Fruit fly (Drosophila melanogaster) whole organism, embryonic: ENCODE measurements around the gene CG12017.

Source experiments
- CG12769 ChIP-seq: fragments of 200-800 bp; sonication (Bioruptor generic); optimal IDR thresholded peaks from 2 replicates; lab custom pipeline; 2019; ENCODE audit warnings: missing biosample characterization, mild to moderate bottlenecking, missing genetic modification characterization, moderate library complexity
- CG12942 ChIP-seq: fragments of 200-800 bp; sonication (Bioruptor generic); optimal IDR thresholded peaks from 3 replicates; lab custom pipeline; 2016; ENCODE audit warnings: missing biosample characterization, missing genetic modification characterization
- CG16779 ChIP-seq: fragments of 200-800 bp; sonication (Bioruptor generic); IDR thresholded peaks from 2 replicates; pipeline ENCODE4 v1.3.6; 2022; ENCODE audit warnings: missing biosample characterization, missing genetic modification characterization
- CG16813 ChIP-seq: fragments of 200-800 bp; sonication (Bioruptor generic); IDR thresholded peaks from 3 replicates; pipeline ENCODE4 v1.3.6; 2022; ENCODE audit warnings: missing biosample characterization, missing genetic modification characterization; ENCODE audit not compliant: partially characterized antibody
- CG17612 ChIP-seq: fragments of 200-800 bp; sonication (Bioruptor generic); IDR thresholded peaks from 2 replicates; pipeline ENCODE4 v1.3.6; 2022; ENCODE audit warnings: missing biosample characterization, missing genetic modification characterization
- CG17912 ChIP-seq: fragments of 200-800 bp; sonication (Bioruptor generic); optimal IDR thresholded peaks from 2 replicates; lab custom pipeline; 2018; ENCODE audit warnings: missing biosample characterization, mild to moderate bottlenecking, missing genetic modification characterization
- CG4617 ChIP-seq: fragments of 200-800 bp; sonication (Bioruptor generic); optimal IDR thresholded peaks from 3 replicates; lab custom pipeline; 2016; ENCODE audit warnings: missing biosample characterization, missing genetic modification characterization, borderline replicate concordance
- CG7963 ChIP-seq: fragments of 200-800 bp; sonication (Bioruptor generic); IDR thresholded peaks from 3 replicates; pipeline ENCODE4 v1.3.6; 2022; ENCODE audit warnings: missing biosample characterization, missing genetic modification characterization; ENCODE audit not compliant: partially characterized antibody
- CG8478 ChIP-seq: fragments of >200 bp; optimal IDR thresholded peaks from 2 replicates; lab custom pipeline; 2018
- CG9727 ChIP-seq: fragments of 200-800 bp; sonication (Bioruptor generic); optimal IDR thresholded peaks from 3 replicates; lab custom pipeline; 2017; ENCODE audit warnings: missing biosample characterization, mild to moderate bottlenecking, missing genetic modification characterization
- CTCF ChIP-seq: fragments of 200-800 bp; sonication (Bioruptor generic); optimal IDR thresholded peaks from 2 replicates; lab custom pipeline; 2017; ENCODE audit warnings: missing biosample characterization, mild to moderate bottlenecking, missing genetic modification characterization, moderate library complexity
- D19A ChIP-seq: fragments of 200-800 bp; optimal IDR thresholded peaks from 3 replicates; lab custom pipeline; 2019; ENCODE audit warnings: missing biosample characterization, mild to moderate bottlenecking, missing genetic modification characterization, moderate library complexity
- Doc3 ChIP-seq: fragments of 200-800 bp; sonication (Bioruptor generic); IDR thresholded peaks from 3 replicates; pipeline ENCODE4 v1.3.6; 2022; ENCODE audit warnings: missing biosample characterization, missing genetic modification characterization; ENCODE audit not compliant: partially characterized antibody
- Dref ChIP-seq: fragments of 200-800 bp; sonication (Bioruptor generic); IDR thresholded peaks from 2 replicates; pipeline ENCODE4 v1.3.6; 2022; ENCODE audit warnings: missing biosample characterization, missing genetic modification characterization
- Eip74EF ChIP-seq, 2 experiments: fragments of 200-800 bp in 1 of 2; fragments of >200 bp in 1 of 2; sonication (Bioruptor generic) in 1 of 2; optimal IDR thresholded peaks; 2 replicates each; lab custom pipeline; 2017 to 2019; ENCODE audit warnings: missing biosample characterization in 2 of 2, missing genetic modification characterization in 2 of 2, mild to moderate bottlenecking in 1 of 2, moderate library complexity in 1 of 2
- Ets97D ChIP-seq: fragments of 200-800 bp; sonication (Bioruptor generic); optimal IDR thresholded peaks from 3 replicates; lab custom pipeline; 2016; ENCODE audit warnings: missing biosample characterization, missing genetic modification characterization
- MBD-R2 ChIP-seq: fragments of 200-800 bp; sonication (Bioruptor generic); IDR thresholded peaks from 2 replicates; pipeline ENCODE4 v1.3.6; 2022; ENCODE audit warnings: missing biosample characterization, missing genetic modification characterization
- Med ChIP-seq: fragments of 200-800 bp; sonication (Bioruptor generic); peaks from one replicate; lab custom pipeline; 2016; ENCODE audit warnings: missing biosample characterization, missing genetic modification characterization, mild to moderate bottlenecking, inconsistent platforms, moderate library complexity
- Myb ChIP-seq: fragments of 200-800 bp; sonication (Bioruptor generic); optimal IDR thresholded peaks from 2 replicates; lab custom pipeline; 2016; ENCODE audit warnings: missing biosample characterization, missing genetic modification characterization
- Opbp ChIP-seq: fragments of 200-800 bp; sonication (Bioruptor generic); IDR thresholded peaks from 3 replicates; pipeline ENCODE4 v1.3.6; 2022; ENCODE audit warnings: missing biosample characterization, missing genetic modification characterization; ENCODE audit not compliant: partially characterized antibody
- ara ChIP-seq: fragments of 200-800 bp; sonication (Bioruptor generic); IDR thresholded peaks from 2 replicates; pipeline ENCODE4 v1.3.6; 2022; ENCODE audit warnings: missing biosample characterization, missing genetic modification characterization
- ato ChIP-seq: fragments of 200-800 bp; sonication (Bioruptor generic); IDR thresholded peaks from 2 replicates; pipeline ENCODE4 v1.3.6; 2022; ENCODE audit warnings: missing biosample characterization, missing genetic modification characterization; ENCODE audit not compliant: partially characterized antibody
- bowl ChIP-seq: fragments of 200-800 bp; sonication (Bioruptor generic); IDR thresholded peaks from 2 replicates; pipeline ENCODE4 v1.3.6; 2022; ENCODE audit warnings: missing biosample characterization, missing genetic modification characterization
- chinmo ChIP-seq: fragments of 200-800 bp; sonication (Bioruptor generic); IDR thresholded peaks from 4 replicates; pipeline ENCODE4 v1.3.6; 2022; ENCODE audit warnings: missing biosample characterization, missing genetic modification characterization; ENCODE audit not compliant: partially characterized antibody
- chm ChIP-seq: fragments of 200-800 bp; sonication (Bioruptor generic); IDR thresholded peaks from 2 replicates; pipeline ENCODE4 v1.3.6; 2022; ENCODE audit warnings: missing biosample characterization, missing genetic modification characterization
- ci ChIP-seq: fragments of 200-800 bp; sonication (Bioruptor generic); IDR thresholded peaks from 3 replicates; pipeline ENCODE4 v1.3.6; 2022; ENCODE audit warnings: missing biosample characterization, missing genetic modification characterization
- disco-r ChIP-seq: fragments of 200-800 bp; sonication (Bioruptor generic); optimal IDR thresholded peaks from 2 replicates; lab custom pipeline; 2016; ENCODE audit warnings: missing biosample characterization, missing genetic modification characterization
- ems ChIP-seq: fragments of 200-800 bp; sonication (Bioruptor generic); optimal IDR thresholded peaks from 3 replicates; lab custom pipeline; 2016; ENCODE audit warnings: missing biosample characterization, missing genetic modification characterization
- eve ChIP-seq, 2 experiments: fragments of >200 bp; optimal IDR thresholded peaks; 2 replicates each; lab custom pipeline; 2017; ENCODE audit warnings: missing biosample characterization in 2 of 2, missing genetic modification characterization in 2 of 2
- gfzf ChIP-seq: fragments of 200-800 bp; sonication (Bioruptor generic); optimal IDR thresholded peaks from 2 replicates; lab custom pipeline; 2016; ENCODE audit warnings: missing biosample characterization, mild to moderate bottlenecking, missing genetic modification characterization, moderate library complexity
- grn ChIP-seq: fragments of 200-800 bp; sonication (Bioruptor generic); optimal IDR thresholded peaks from 3 replicates; lab custom pipeline; 2017; ENCODE audit warnings: missing biosample characterization, missing genetic modification characterization
- hb ChIP-seq: fragments of 200-800 bp; sonication (Bioruptor generic); IDR thresholded peaks from 3 replicates; pipeline ENCODE4 v1.3.6; 2022; ENCODE audit warnings: missing biosample characterization, missing genetic modification characterization; ENCODE audit not compliant: partially characterized antibody
- knrl ChIP-seq: fragments of 200-800 bp; sonication (Bioruptor generic); IDR thresholded peaks from 3 replicates; pipeline ENCODE4 v1.3.6; 2022; ENCODE audit warnings: missing biosample characterization, missing genetic modification characterization; ENCODE audit not compliant: partially characterized antibody
- mirr ChIP-seq: fragments of 200-800 bp; sonication (Bioruptor generic); optimal IDR thresholded peaks from 3 replicates; lab custom pipeline; 2018; ENCODE audit warnings: missing biosample characterization, mild to moderate bottlenecking, missing genetic modification characterization
- nerfin-1 ChIP-seq: fragments of 200-800 bp; sonication (Bioruptor generic); optimal IDR thresholded peaks from 3 replicates; lab custom pipeline; 2019; ENCODE audit warnings: missing biosample characterization, mild to moderate bottlenecking, missing genetic modification characterization, moderate library complexity
- pros ChIP-seq: fragments of 200-800 bp; sonication (Bioruptor generic); optimal IDR thresholded peaks from 3 replicates; lab custom pipeline; 2019; ENCODE audit warnings: missing biosample characterization, mild to moderate bottlenecking, missing genetic modification characterization, moderate library complexity
- pzg ChIP-seq: fragments of 200-800 bp; sonication (Bioruptor generic); optimal IDR thresholded peaks from 3 replicates; lab custom pipeline; 2018; ENCODE audit warnings: missing biosample characterization, mild to moderate bottlenecking, missing genetic modification characterization, moderate library complexity
- rib ChIP-seq: fragments of 200-800 bp; sonication (Bioruptor generic); IDR thresholded peaks from 2 replicates; pipeline ENCODE4 v1.3.6; 2022; ENCODE audit warnings: missing biosample characterization, missing genetic modification characterization
- run ChIP-seq: fragments of 200-800 bp; sonication (Bioruptor generic); optimal IDR thresholded peaks from 3 replicates; lab custom pipeline; 2018; ENCODE audit warnings: missing biosample characterization, mild to moderate bottlenecking, missing genetic modification characterization
- tin ChIP-seq: fragments of 200-800 bp; sonication (Bioruptor generic); optimal IDR thresholded peaks from 3 replicates; lab custom pipeline; 2016; ENCODE audit warnings: missing biosample characterization, missing genetic modification characterization
- tna ChIP-seq: fragments of 200-800 bp; sonication (Bioruptor generic); IDR thresholded peaks from 2 replicates; pipeline ENCODE4 v1.3.6; 2022; ENCODE audit warnings: missing biosample characterization, missing genetic modification characterization; ENCODE audit not compliant: partially characterized antibody
- ttk ChIP-seq: fragments of 200-800 bp; sonication (Bioruptor generic); IDR thresholded peaks from 2 replicates; pipeline ENCODE4 v2.1.2; 2022; ENCODE audit warnings: missing biosample characterization, missing genetic modification characterization
- wek ChIP-seq: fragments of 200-800 bp; sonication (Bioruptor generic); optimal IDR thresholded peaks from 3 replicates; lab custom pipeline; 2018; ENCODE audit warnings: missing biosample characterization, mild to moderate bottlenecking, missing genetic modification characterization, moderate library complexity

The CG12017 gene

dm6 chr3L:3303534-3304459 is 23.8 kb downstream of the CG12017 start, which contains the start of gene ZnT63C (continued):
- TF ChIP-seq CG4617 (GFP tag; lab: Kevin White, UChicago) (peak; percentile 82), Med (GFP tag; lab: Kevin White, UChicago) (peak; percentile 79), CG12942 (GFP tag; lab: Kevin White, UChicago) (no peak), pros (GFP tag; lab: Kevin White, UChicago) (peak; percentile 1), CTCF (peak; percentile 2), ci (GFP tag; lab: Robert Waterston, UW) (peak; percentile 77; the same call in 2 of the 3 replicates), chinmo (GFP tag; lab: Robert Waterston, UW) (peak; percentile 89), CG17612 (GFP tag; lab: Robert Waterston, UW) (no peak), rib (GFP tag; lab: Robert Waterston, UW) (0 out of 2 replicates have a peak, but pooled peaks have one; percentile 16), gfzf (GFP tag; lab: Kevin White, UChicago) (peak; percentile 85), grn (no peak), CG12769 (tag; lab: Kevin White, UChicago) (peak; percentile 54), bowl (GFP tag; lab: Robert Waterston, UW) (0 out of 2 replicates have a peak, but pooled peaks have one; percentile 35), nerfin-1 (tag; lab: Kevin White, UChicago) (peak; percentile 99), Ets97D (GFP tag; lab: Kevin White, UChicago) (peak; percentile 7), Myb (GFP tag; lab: Kevin White, UChicago) (peak; percentile 97), ttk (GFP tag; lab: Robert Waterston, UW) (peak; percentile 22; the same call in 1 of the 2 replicates), eve (GFP tag; optimal IDR thresholded peaks at IDR 0.05; lab: Kevin White, UChicago) (peak in 1 of 2 experiments; percentile 63), CG16779 (no peak), Eip74EF (GFP tag; optimal IDR thresholded peaks at IDR 0.05; lab: Kevin White, UChicago) (no peak), knrl (peak; percentile 67), CG8478 (lab: Kevin White, UChicago) (peak; percentile 20), run (tag; lab: Kevin White, UChicago) (peak; percentile 1), chm (GFP tag; lab: Robert Waterston, UW) (peak; percentile 72), D19A (tag; lab: Kevin White, UChicago) (peak; percentile 6), CG7963 (GFP tag; lab: Robert Waterston, UW) (peak; percentile 89), Doc3 (GFP tag; lab: Robert Waterston, UW) (peak; percentile 73), Dref (GFP tag; lab: Robert Waterston, UW) (peak; percentile 84), CG9727 (GFP tag; lab: Kevin White, UChicago) (no peak), tin (GFP tag; lab: Kevin White, UChicago) (no peak), wek (GFP tag; lab: Kevin White, UChicago) (peak; percentile 6), Opbp (GFP tag; lab: Robert Waterston, UW) (peak; percentile 84), hb (GFP tag; lab: Robert Waterston, UW) (peak; percentile 79), mirr (peak; percentile 27), MBD-R2 (GFP tag; lab: Robert Waterston, UW) (peak; percentile 32; the same call in 1 of the 2 replicates), CG17912 (GFP tag; lab: Kevin White, UChicago) (no peak), ara (peak; percentile 28; the same call in 1 of the 2 replicates), pzg (GFP tag; lab: Kevin White, UChicago) (peak; percentile 74), ems (no peak), disco-r (GFP tag; lab: Kevin White, UChicago) (no peak), CG16813 (peak; percentile 83), tna (peak; percentile 93), ato (peak; percentile 93)
